Fruit fly (Drosophila melanogaster) whole organism, prepupa: ENCODE measurements around the gene CG14220.

ENCODE experiments used
- Blimp-1 ChIP-seq: fragments of 200-800 bp; sonication (Bioruptor generic); optimal IDR thresholded peaks from 3 replicates; lab custom pipeline; 2017; ENCODE audit warnings: missing biosample characterization, missing genetic modification characterization, mild to moderate bottlenecking, moderate library complexity, missing genetic modification reagents
- CG10631 ChIP-seq: fragments of 200-800 bp; sonication (Bioruptor generic); optimal IDR thresholded peaks from 2 replicates; lab custom pipeline; 2016; ENCODE audit warnings: missing biosample characterization, missing genetic modification characterization
- CG11294 ChIP-seq: fragments of 200-800 bp; sonication (Bioruptor generic); IDR thresholded peaks from 2 replicates; pipeline ENCODE4 v1.3.6; 2022; ENCODE audit warnings: missing biosample characterization, missing genetic modification characterization
- CG11762 ChIP-seq: fragments of 200-800 bp; sonication (Bioruptor generic); optimal IDR thresholded peaks from 3 replicates; lab custom pipeline; 2016; ENCODE audit warnings: missing biosample characterization, missing genetic modification characterization; ENCODE audit not compliant: insufficient read depth
- CG1621 ChIP-seq: fragments of 200-800 bp; sonication (Bioruptor generic); optimal IDR thresholded peaks from 3 replicates; lab custom pipeline; 2018; ENCODE audit warnings: missing biosample characterization, mild to moderate bottlenecking, missing genetic modification characterization
- CG16779 ChIP-seq: fragments of 200-800 bp; sonication (Bioruptor generic); optimal IDR thresholded peaks from 3 replicates; lab custom pipeline; 2017; ENCODE audit warnings: missing biosample characterization, mild to moderate bottlenecking, missing genetic modification characterization
- CG3032 ChIP-seq: fragments of 200-800 bp; optimal IDR thresholded peaks from 2 replicates; lab custom pipeline; 2019; ENCODE audit warnings: missing biosample characterization, mild to moderate bottlenecking, missing genetic modification characterization, moderate library complexity
- CG31627 ChIP-seq: fragments of 200-800 bp; sonication (Bioruptor generic); optimal IDR thresholded peaks from 3 replicates; lab custom pipeline; 2016; ENCODE audit warnings: missing biosample characterization, missing genetic modification characterization
- CG32006 ChIP-seq: fragments of 200-800 bp; sonication (Bioruptor generic); optimal IDR thresholded peaks from 3 replicates; lab custom pipeline; 2017; ENCODE audit warnings: missing biosample characterization, mild to moderate bottlenecking, missing genetic modification characterization
- CG34406 ChIP-seq: fragments of 200-800 bp; sonication (Bioruptor generic); optimal IDR thresholded peaks from 3 replicates; lab custom pipeline; 2016; ENCODE audit warnings: missing biosample characterization, missing genetic modification characterization
- CG4318 ChIP-seq: fragments of 200-800 bp; sonication (Bioruptor generic); optimal IDR thresholded peaks from 3 replicates; lab custom pipeline; 2017; ENCODE audit warnings: missing biosample characterization, mild to moderate bottlenecking, missing genetic modification characterization
- CG6163 ChIP-seq: fragments of 200-800 bp; sonication (Bioruptor generic); IDR thresholded peaks from 3 replicates; pipeline ENCODE4 v1.3.6; 2022; ENCODE audit warnings: missing biosample characterization, missing genetic modification characterization
- CG7368 ChIP-seq: fragments of 200-800 bp; sonication (Bioruptor generic); optimal IDR thresholded peaks from 3 replicates; lab custom pipeline; 2016; ENCODE audit warnings: missing biosample characterization, missing genetic modification characterization
- CG8632 ChIP-seq: fragments of 200-800 bp; sonication (Bioruptor generic); optimal IDR thresholded peaks from 3 replicates; lab custom pipeline; 2016; ENCODE audit warnings: missing biosample characterization, missing genetic modification characterization
- Eip75B ChIP-seq: fragments of 200-800 bp; sonication (Bioruptor generic); optimal IDR thresholded peaks from 3 replicates; lab custom pipeline; 2016; ENCODE audit warnings: missing biosample characterization, missing genetic modification characterization
- Eip78C ChIP-seq: fragments of 200-800 bp; sonication (Bioruptor generic); peaks from one replicate; lab custom pipeline; 2016; ENCODE audit warnings: missing biosample characterization, missing genetic modification characterization
- Eip93F ChIP-seq: fragments of 200-800 bp; sonication (Bioruptor generic); optimal IDR thresholded peaks from 2 replicates; lab custom pipeline; 2016; ENCODE audit warnings: missing biosample characterization, mild to moderate bottlenecking, missing genetic modification characterization
- Ets21C ChIP-seq: fragments of 200-800 bp; sonication (Bioruptor generic); optimal IDR thresholded peaks from 3 replicates; lab custom pipeline; 2016; ENCODE audit warnings: missing biosample characterization, missing genetic modification characterization
- Ets96B ChIP-seq: fragments of 200-800 bp; optimal IDR thresholded peaks from 2 replicates; lab custom pipeline; 2019; ENCODE audit warnings: missing biosample characterization, mild to moderate bottlenecking, missing genetic modification characterization, moderate library complexity
- Gug ChIP-seq: fragments of 200-800 bp; sonication (Bioruptor generic); IDR thresholded peaks from 2 replicates; pipeline ENCODE4 v1.3.6; 2022; ENCODE audit warnings: missing biosample characterization, missing genetic modification characterization
- Hr39 ChIP-seq: fragments of 200-800 bp; sonication (Bioruptor generic); optimal IDR thresholded peaks from 2 replicates; lab custom pipeline; 2016; ENCODE audit warnings: missing biosample characterization, missing genetic modification characterization
- Hr4 ChIP-seq: fragments of 200-800 bp; sonication (Bioruptor generic); optimal IDR thresholded peaks from 3 replicates; lab custom pipeline; 2016; ENCODE audit warnings: missing biosample characterization, missing genetic modification characterization
- achi ChIP-seq: fragments of 200-800 bp; sonication (Bioruptor generic); optimal IDR thresholded peaks from 3 replicates; lab custom pipeline; 2016; ENCODE audit warnings: missing biosample characterization, missing genetic modification characterization
- cyc ChIP-seq: fragments of 200-800 bp; sonication (Bioruptor generic); optimal IDR thresholded peaks from 3 replicates; lab custom pipeline; 2016; ENCODE audit warnings: missing biosample characterization, missing genetic modification characterization
- dac ChIP-seq: fragments of 200-800 bp; sonication (Bioruptor generic); optimal IDR thresholded peaks from 2 replicates; lab custom pipeline; 2017; ENCODE audit warnings: missing biosample characterization, mild to moderate bottlenecking, missing genetic modification characterization
- dsx ChIP-seq: fragments of 200-800 bp; optimal IDR thresholded peaks from 3 replicates; lab custom pipeline; 2019; ENCODE audit warnings: missing biosample characterization, mild to moderate bottlenecking, missing genetic modification characterization, moderate library complexity; ENCODE audit not compliant: poor library complexity, severe bottlenecking
- eg ChIP-seq: fragments of 200-800 bp; sonication (Bioruptor generic); IDR thresholded peaks from 3 replicates; pipeline ENCODE4 v1.3.6; 2022; ENCODE audit warnings: missing biosample characterization, missing genetic modification characterization
- esn ChIP-seq: fragments of 200-800 bp; sonication (Bioruptor generic); optimal IDR thresholded peaks from 2 replicates; lab custom pipeline; 2016; ENCODE audit warnings: missing biosample characterization, mild to moderate bottlenecking, missing genetic modification characterization, moderate library complexity
- fd59A ChIP-seq: fragments of 200-800 bp; sonication (Bioruptor generic); optimal IDR thresholded peaks from 2 replicates; lab custom pipeline; 2017; ENCODE audit warnings: missing biosample characterization, mild to moderate bottlenecking, missing genetic modification characterization, missing genetic modification reagents
- fkh ChIP-seq: fragments of 200-800 bp; sonication (Bioruptor generic); optimal IDR thresholded peaks from 3 replicates; lab custom pipeline; 2017; ENCODE audit warnings: missing biosample characterization, mild to moderate bottlenecking, missing genetic modification characterization, moderate library complexity
- lz ChIP-seq: fragments of 200-800 bp; sonication (Bioruptor generic); optimal IDR thresholded peaks from 3 replicates; lab custom pipeline; 2016; ENCODE audit warnings: missing biosample characterization, missing genetic modification characterization
- net ChIP-seq: fragments of 200-800 bp; sonication (Bioruptor generic); optimal IDR thresholded peaks from 3 replicates; lab custom pipeline; 2016; ENCODE audit warnings: missing biosample characterization, missing genetic modification characterization
- pdm3 ChIP-seq: fragments of 200-800 bp; sonication (Bioruptor generic); optimal IDR thresholded peaks from 3 replicates; lab custom pipeline; 2016; ENCODE audit warnings: missing biosample characterization, missing genetic modification characterization
- salr ChIP-seq, 2 experiments: fragments of 200-800 bp; sonication (Bioruptor generic); optimal IDR thresholded peaks; 3 replicates each; lab custom pipeline; 2016 to 2018; ENCODE audit warnings: missing biosample characterization in 2 of 2, missing genetic modification characterization in 2 of 2, mild to moderate bottlenecking in 1 of 2
- ss ChIP-seq, 2 experiments: fragments of 200-800 bp; sonication (Bioruptor generic); optimal IDR thresholded peaks; 2 replicates in 1 of 2; 3 replicates in 1 of 2; lab custom pipeline; 2017 to 2018; ENCODE audit warnings: mild to moderate bottlenecking in 2 of 2, missing biosample characterization in 2 of 2, missing genetic modification characterization in 2 of 2, moderate library complexity in 1 of 2

CG14220 gene

dm6 chrX:19581881-19582280, 19.8 kb downstream of the CG14220 start, which contains the start of gene CG14218:
TSS of gene CG14218 (minus strand) at chrX:19581981.
- peak; percentile 23 for TF ChIP-seq CG32006
- TF ChIP-seq CG7368 (GFP tag; lab: Kevin White, UChicago) = no peak
- peak; percentile 4 for TF ChIP-seq net (GFP tag; lab: Kevin White, UChicago)

dm6 chrX:19579648-19580301, 21.9 kb downstream of the CG14220 start, which contains the start of gene Tao:
TSS of gene Tao (minus strand) at chrX:19579800.
- peak; percentile 1 for TF ChIP-seq Hr39 (GFP tag; lab: Kevin White, UChicago)
- peak; percentile 65 for TF ChIP-seq Eip78C
- TF ChIP-seq pdm3 (GFP tag; lab: Kevin White, UChicago) = no peak
- TF ChIP-seq eg (GFP tag; lab: Robert Waterston, UW) = no peak
- peak; percentile 32 for TF ChIP-seq CG1621 (tag; lab: Kevin White, UChicago)
- TF ChIP-seq, all 60 proteins: peak for 3

dm6 chrX:19578908-19579647, 22.6 kb downstream of the CG14220 start:
- peak in 1 of 2 experiments; percentile 29 for TF ChIP-seq ss (GFP tag; optimal IDR thresholded peaks at IDR 0.05; lab: Kevin White, UChicago)
- TF ChIP-seq fkh (GFP tag; lab: Kevin White, UChicago) = no peak
- peak; percentile 77 for TF ChIP-seq Eip78C
- TF ChIP-seq, all 60 proteins: peak for 2

- TF ChIP-seq cyc (GFP tag; lab: Kevin White, UChicago) (peak; percentile 14), esn (GFP tag; lab: Kevin White, UChicago) (peak; percentile 10), Eip78C (no peak)
Measured at dm6 chrX:19577940-19578632, 23.6 kb downstream of the CG14220 start.

DNA sequence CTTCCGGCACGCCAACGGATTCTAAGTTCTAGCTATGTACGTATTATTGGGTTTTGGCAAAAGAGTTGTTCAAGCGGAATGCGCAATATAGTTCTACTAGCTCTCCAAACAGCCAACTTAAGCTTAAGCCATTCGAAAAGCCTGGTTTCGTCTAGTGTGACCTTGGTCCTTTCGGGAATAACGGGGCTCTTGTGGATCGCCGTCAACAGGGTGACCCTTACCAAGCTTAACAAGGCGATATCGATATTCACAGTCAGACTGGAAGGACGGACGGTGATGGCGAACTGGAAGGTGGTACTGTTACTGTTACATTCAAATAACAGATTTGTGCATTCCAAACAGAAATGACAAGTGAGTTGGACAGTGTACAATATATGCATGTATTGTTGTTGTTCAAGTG, 28.0 kb downstream of the CG14220 start:
- no peak for TF ChIP-seq Blimp-1 (GFP tag; lab: Kevin White, UChicago)
- no peak for TF ChIP-seq CG3032 (tag; lab: Kevin White, UChicago)
- TF ChIP-seq lz (GFP tag; lab: Kevin White, UChicago) = no peak
- no peak for TF ChIP-seq Eip75B
- no peak for TF ChIP-seq Eip78C
- TF ChIP-seq Hr39 (GFP tag; lab: Kevin White, UChicago) = no peak
- no peak for TF ChIP-seq Eip93F (GFP tag; lab: Kevin White, UChicago)
- TF ChIP-seq CG10631 (GFP tag; lab: Kevin White, UChicago) = no peak
- no peak for TF ChIP-seq dsx
- TF ChIP-seq pdm3 (GFP tag; lab: Kevin White, UChicago) = no peak
- no peak for TF ChIP-seq CG32006
- no peak for TF ChIP-seq CG11762
- no peak for TF ChIP-seq salr (GFP tag; optimal IDR thresholded peaks at IDR 0.05; lab: Kevin White, UChicago)
- TF ChIP-seq CG4318 (GFP tag; lab: Kevin White, UChicago) = no peak
- no peak for TF ChIP-seq esn (GFP tag; lab: Kevin White, UChicago)

DNA sequence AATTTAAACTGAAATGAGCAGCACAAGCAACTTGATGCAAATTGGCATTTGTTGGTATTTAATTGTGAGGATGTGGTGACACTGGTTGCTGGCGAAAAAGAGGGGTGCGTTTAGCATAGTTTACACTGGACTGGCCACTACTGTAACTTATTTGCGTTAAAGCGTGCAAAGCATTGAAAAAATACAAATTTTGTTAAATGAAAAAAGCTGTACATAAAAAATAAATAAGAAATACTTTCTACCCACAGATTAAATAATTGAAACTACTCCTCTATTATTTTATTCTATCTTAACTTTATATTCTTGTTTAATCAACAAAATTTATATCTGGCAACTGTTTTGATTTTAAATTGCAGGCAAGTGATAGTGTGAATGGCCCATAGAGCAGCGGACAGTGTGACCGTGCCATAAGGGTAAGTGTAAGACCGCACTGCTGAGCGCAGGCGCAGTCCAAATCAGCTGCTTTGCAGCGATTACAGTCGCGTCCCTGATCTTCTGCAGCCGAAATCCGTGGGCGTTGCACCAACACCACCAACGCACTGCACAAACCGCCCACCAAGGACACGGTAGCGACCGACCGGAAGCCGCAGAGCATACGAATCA, 35.8 kb downstream of the CG14220 start, which contains the start of the genes Grip84 and car:
Grip84 (minus strand) TSS at position 51 of the 603 bp plus-strand sequence.
car (plus strand) TSS at position 306 of the 603 bp plus-strand sequence.
- TF ChIP-seq Hr39 (GFP tag; lab: Kevin White, UChicago) = peak; percentile 53
- TF ChIP-seq CG16779 (tag; lab: Kevin White, UChicago) = no peak
- TF ChIP-seq CG11762 = no peak
- TF ChIP-seq CG8632 (GFP tag; lab: Kevin White, UChicago) = no peak
- peak; percentile 69 for TF ChIP-seq Hr4 (GFP tag; lab: Kevin White, UChicago)
- 0 out of 3 replicates have a peak, but pooled peaks have one; percentile 48 for TF ChIP-seq CG6163 (GFP tag; lab: Robert Waterston, UW)
- peak; percentile 73 for TF ChIP-seq CG3032 (tag; lab: Kevin White, UChicago)
- TF ChIP-seq CG11294 (GFP tag; lab: Robert Waterston, UW) = peak; percentile 56; the same call in 1 of the 2 replicates
- peak; percentile 49 for TF ChIP-seq lz (GFP tag; lab: Kevin White, UChicago)
- TF ChIP-seq achi = peak; percentile 49
- no peak for TF ChIP-seq Eip75B
- TF ChIP-seq Ets96B (tag; lab: Kevin White, UChicago) = peak; percentile 51
- TF ChIP-seq Gug (GFP tag; lab: Robert Waterston, UW) = peak; percentile 63
- peak; percentile 61 for TF ChIP-seq esn (GFP tag; lab: Kevin White, UChicago)
- peak; percentile 43 for TF ChIP-seq Ets21C (GFP tag; lab: Kevin White, UChicago)
- TF ChIP-seq eg (GFP tag; lab: Robert Waterston, UW) = peak; percentile 66
- TF ChIP-seq dac (GFP tag; lab: Kevin White, UChicago) = peak; percentile 41
- TF ChIP-seq CG31627 = peak; percentile 54
- peak; percentile 27 for TF ChIP-seq CG34406
- TF ChIP-seq cyc (GFP tag; lab: Kevin White, UChicago) = peak; percentile 58
- peak; percentile 31 for TF ChIP-seq fd59A (GFP tag; lab: Kevin White, UChicago)
